Fruit fly (Drosophila melanogaster) whole organism, adult: Measurements from ENCODE around the gene dl.

ENCODE experiments used
- CG12768 ChIP-seq: fragments of 200-800 bp; sonication (Bioruptor generic); optimal IDR thresholded peaks from 2 replicates; lab custom pipeline; 2017; ENCODE audit warnings: missing biosample characterization, missing genetic modification characterization, mild to moderate bottlenecking, moderate library complexity, missing genetic modification reagents
- CG14711 ChIP-seq: fragments of 200-800 bp; sonication (Bioruptor generic); optimal IDR thresholded peaks from 2 replicates; lab custom pipeline; 2018; ENCODE audit warnings: missing biosample characterization, mild to moderate bottlenecking, missing genetic modification characterization, moderate library complexity
- CG1620 ChIP-seq: fragments of 200-800 bp; sonication (Bioruptor generic); optimal IDR thresholded peaks from 2 replicates; lab custom pipeline; 2016; ENCODE audit warnings: missing biosample characterization, missing genetic modification characterization
- CG33017 ChIP-seq: fragments of 200-800 bp; sonication (Bioruptor generic); optimal IDR thresholded peaks from 2 replicates; lab custom pipeline; 2018; ENCODE audit warnings: missing biosample characterization, mild to moderate bottlenecking, missing genetic modification characterization, moderate library complexity
- CG7045 ChIP-seq: fragments of 200-800 bp; sonication (Bioruptor generic); optimal IDR thresholded peaks from 2 replicates; lab custom pipeline; 2017; ENCODE audit warnings: missing biosample characterization, mild to moderate bottlenecking, missing genetic modification characterization
- Clk ChIP-seq: fragments of 200-800 bp; sonication (Bioruptor generic); optimal IDR thresholded peaks from 2 replicates; lab custom pipeline; 2017; ENCODE audit warnings: missing biosample characterization, missing genetic modification characterization
- Crg-1 ChIP-seq: fragments of 200-800 bp; sonication (Bioruptor generic); optimal IDR thresholded peaks from 2 replicates; lab custom pipeline; 2016; ENCODE audit warnings: missing biosample characterization, missing genetic modification characterization
- Hr96 ChIP-seq: fragments of 200-800 bp; sonication (Bioruptor generic); optimal IDR thresholded peaks from 2 replicates; lab custom pipeline; 2016; ENCODE audit warnings: missing biosample characterization, missing genetic modification characterization
- Mnt ChIP-seq: fragments of 200-800 bp; sonication (Bioruptor generic); optimal IDR thresholded peaks from 2 replicates; lab custom pipeline; 2016; ENCODE audit warnings: missing biosample characterization, mild to moderate bottlenecking, missing genetic modification characterization
- kay ChIP-seq: fragments of 200-800 bp; sonication (Bioruptor generic); peaks from one replicate; lab custom pipeline; 2016; ENCODE audit warnings: missing biosample characterization, missing genetic modification characterization, borderline replicate concordance
- pad ChIP-seq: fragments of 200-800 bp; sonication (Bioruptor generic); optimal IDR thresholded peaks from 3 replicates; lab custom pipeline; 2017; ENCODE audit warnings: missing biosample characterization, missing genetic modification characterization, mild to moderate bottlenecking, moderate library complexity, missing genetic modification reagents
- tj ChIP-seq: fragments of 200-800 bp; sonication (Bioruptor generic); optimal IDR thresholded peaks from 3 replicates; lab custom pipeline; 2017; ENCODE audit warnings: missing biosample characterization, mild to moderate bottlenecking, missing genetic modification characterization, moderate library complexity
- toe ChIP-seq: fragments of 200-800 bp; sonication (Bioruptor generic); optimal IDR thresholded peaks from 2 replicates; lab custom pipeline; 2016; ENCODE audit warnings: missing biosample characterization, missing genetic modification characterization

dm6 chr2L:17471524-17471923, 21.4 kb upstream of the dl start, which contains the start of gene Sgt:
- TF ChIP-seq pad (GFP tag; lab: Kevin White, UChicago) (no peak), Clk (GFP tag; lab: Kevin White, UChicago) (no peak), CG12768 (GFP tag; lab: Kevin White, UChicago) (no peak), CG14711 (tag; lab: Kevin White, UChicago) (no peak), CG7045 (GFP tag; lab: Kevin White, UChicago) (no peak), tj (GFP tag; lab: Kevin White, UChicago) (no peak), toe (GFP tag; lab: Kevin White, UChicago) (no peak), Crg-1 (GFP tag; lab: Kevin White, UChicago) (no peak), CG1620 (GFP tag; lab: Kevin White, UChicago) (no peak), Hr96 (GFP tag; lab: Kevin White, UChicago) (no peak), Mnt (GFP tag; lab: Kevin White, UChicago) (no peak), CG33017 (tag; lab: Kevin White, UChicago) (no peak), kay (GFP tag; lab: Kevin White, UChicago) (no peak)
